Worm (Caenorhabditis elegans) whole organism, midembryonic: ENCODE measurements around the gene F21C10.6.

Experiments
- cog-1 ChIP-seq: sonication (generic microtip); optimal IDR thresholded peaks from 2 replicates; lab custom pipeline; 2016; ENCODE audit warnings: missing genetic modification characterization, missing compliant biosample characterization
- flt-1 ChIP-seq: fragments of 200-800 bp; sonication (Bioruptor generic); IDR thresholded peaks from 2 replicates; pipeline ENCODE4 v1.3.6; 2022; ENCODE audit warnings: missing genetic modification characterization, missing compliant biosample characterization
- med-1 ChIP-seq: sonication (generic microtip); optimal IDR thresholded peaks from 2 replicates; lab custom pipeline; 2017; ENCODE audit warnings: missing genetic modification characterization, mild to moderate bottlenecking, missing compliant biosample characterization, antibody characterized with exemption, missing genetic modification reagents; ENCODE audit not compliant: insufficient read depth
- tab-1 ChIP-seq: fragments of 200-800 bp; sonication (Bioruptor generic); IDR thresholded peaks from 2 replicates; pipeline ENCODE4 v1.3.6; 2022; ENCODE audit warnings: missing genetic modification characterization, missing compliant biosample characterization
- ztf-29 ChIP-seq: fragments of 200-800 bp; sonication (Bioruptor generic); IDR thresholded peaks from 2 replicates; pipeline ENCODE4 v1.3.6; 2022; ENCODE audit warnings: missing genetic modification reagents, missing genetic modification characterization, missing compliant biosample characterization

- no peak for TF ChIP-seq cog-1 (tag; lab: Kevin White, UChicago)
- TF ChIP-seq flt-1 (GFP tag; lab: Robert Waterston, UW) = no peak
- no peak for TF ChIP-seq med-1 (GFP tag; lab: Kevin White, UChicago)
- no peak for TF ChIP-seq tab-1 (GFP tag; lab: Robert Waterston, UW)
- no peak for TF ChIP-seq ztf-29
These were observed 3.5 kb downstream of the F21C10.6 start, which contains the start of gene F21C10.3 for ce11 chrV:9127773-9128172.
